Worm (Caenorhabditis elegans): Measurements from ENCODE around the gene F44E7.5.

ce11 chrV:5792031-5792430, 11.3 kb upstream of the F44E7.5 start, which contains the start of gene ZC250.2:
- TF ChIP-seq him-1 (tag; optimal IDR thresholded peaks at IDR 0.05) (no peak), dao-5 (tag; optimal IDR thresholded peaks at IDR 0.05) (no peak), W03F9.2 (tag; optimal IDR thresholded peaks at IDR 0.05) (no peak)
